Fruit fly (Drosophila melanogaster) whole organism, embryonic: Measurements from ENCODE around the gene CG5196.
A peak's percentile ranks its signal among the peaks of the same experiment; 100 is the strongest.

Experiments used
- Abd-B ChIP-seq: fragments of 200-800 bp; sonication (Bioruptor generic); optimal IDR thresholded peaks from 2 replicates; lab custom pipeline; 2018; ENCODE audit warnings: missing biosample characterization, mild to moderate bottlenecking, missing genetic modification characterization, moderate library complexity
- B-H2 ChIP-seq: fragments of 200-800 bp; sonication (Bioruptor generic); optimal IDR thresholded peaks from 2 replicates; lab custom pipeline; 2018; ENCODE audit warnings: missing biosample characterization, mild to moderate bottlenecking, missing genetic modification characterization
- CG12391 ChIP-seq: fragments of 200-800 bp; sonication (Bioruptor generic); optimal IDR thresholded peaks from 3 replicates; lab custom pipeline; 2018; ENCODE audit warnings: missing biosample characterization, mild to moderate bottlenecking, missing genetic modification characterization, moderate library complexity
- CG13424 ChIP-seq: fragments of 200-800 bp; sonication (Bioruptor generic); optimal IDR thresholded peaks from 2 replicates; lab custom pipeline; 2019; ENCODE audit warnings: missing biosample characterization, mild to moderate bottlenecking, missing genetic modification characterization, moderate library complexity
- CG13775 ChIP-seq: fragments of 200-800 bp; sonication (Bioruptor generic); optimal IDR thresholded peaks from 3 replicates; lab custom pipeline; 2017; ENCODE audit warnings: missing biosample characterization, mild to moderate bottlenecking, missing genetic modification characterization
- CG16813 ChIP-seq: fragments of 200-800 bp; sonication (Bioruptor generic); IDR thresholded peaks from 3 replicates; pipeline ENCODE4 v1.3.6; 2022; ENCODE audit warnings: missing biosample characterization, missing genetic modification characterization; ENCODE audit not compliant: partially characterized antibody
- CG17186 ChIP-seq: fragments of 200-800 bp; sonication (Bioruptor generic); optimal IDR thresholded peaks from 3 replicates; lab custom pipeline; 2017; ENCODE audit warnings: missing biosample characterization, missing genetic modification reagents, missing genetic modification characterization
- CG2202 ChIP-seq: fragments of 200-800 bp; sonication (Bioruptor generic); optimal IDR thresholded peaks from 2 replicates; lab custom pipeline; 2018; ENCODE audit warnings: missing biosample characterization, mild to moderate bottlenecking, missing genetic modification characterization
- CG2712 ChIP-seq: fragments of 200-800 bp; optimal IDR thresholded peaks from 3 replicates; lab custom pipeline; 2019; ENCODE audit warnings: missing biosample characterization, mild to moderate bottlenecking, missing genetic modification characterization, moderate library complexity
- CG2875 ChIP-seq: fragments of 200-800 bp; sonication (Bioruptor generic); optimal IDR thresholded peaks from 2 replicates; lab custom pipeline; 2017; ENCODE audit warnings: missing biosample characterization, mild to moderate bottlenecking, missing genetic modification characterization, missing genetic modification reagents
- CG3281 ChIP-seq: fragments of 200-800 bp; sonication (Bioruptor generic); optimal IDR thresholded peaks from 3 replicates; lab custom pipeline; 2017; ENCODE audit warnings: missing biosample characterization, mild to moderate bottlenecking, missing genetic modification characterization
- CG3995 ChIP-seq: fragments of 200-800 bp; sonication (Bioruptor generic); optimal IDR thresholded peaks from 3 replicates; lab custom pipeline; 2016; ENCODE audit warnings: missing biosample characterization, missing genetic modification characterization
- CG4617 ChIP-seq: fragments of 200-800 bp; sonication (Bioruptor generic); optimal IDR thresholded peaks from 3 replicates; lab custom pipeline; 2016; ENCODE audit warnings: missing biosample characterization, missing genetic modification characterization, borderline replicate concordance
- CG6654 ChIP-seq: fragments of 200-800 bp; sonication (Bioruptor generic); optimal IDR thresholded peaks from 2 replicates; lab custom pipeline; 2017; ENCODE audit warnings: missing biosample characterization, mild to moderate bottlenecking, missing genetic modification characterization
- CG6791 ChIP-seq: fragments of 200-800 bp; sonication (Bioruptor generic); IDR thresholded peaks from 3 replicates; pipeline ENCODE4 v1.3.6; 2022; ENCODE audit warnings: missing biosample characterization, missing genetic modification characterization; ENCODE audit not compliant: partially characterized antibody
- CG6854 ChIP-seq: fragments of 200-800 bp; sonication (Bioruptor generic); optimal IDR thresholded peaks from 3 replicates; lab custom pipeline; 2017; ENCODE audit warnings: missing biosample characterization, mild to moderate bottlenecking, missing genetic modification characterization
- CG7928 ChIP-seq: fragments of 200-800 bp; sonication (Bioruptor generic); optimal IDR thresholded peaks from 2 replicates; lab custom pipeline; 2017; ENCODE audit warnings: missing biosample characterization, mild to moderate bottlenecking, missing genetic modification characterization
- D19A ChIP-seq: fragments of 200-800 bp; optimal IDR thresholded peaks from 3 replicates; lab custom pipeline; 2019; ENCODE audit warnings: missing biosample characterization, mild to moderate bottlenecking, missing genetic modification characterization, moderate library complexity
- Dbx ChIP-seq: fragments of 200-800 bp; sonication (Bioruptor generic); IDR thresholded peaks from 3 replicates; pipeline ENCODE4 v1.3.6; 2022; ENCODE audit warnings: missing biosample characterization, missing genetic modification characterization
- Dref ChIP-seq: fragments of 200-800 bp; sonication (Bioruptor generic); IDR thresholded peaks from 2 replicates; pipeline ENCODE4 v1.3.6; 2022; ENCODE audit warnings: missing biosample characterization, missing genetic modification characterization
- E2f2 ChIP-seq: fragments of 200-800 bp; sonication (Bioruptor generic); IDR thresholded peaks from 2 replicates; pipeline ENCODE4 v1.3.6; 2022; ENCODE audit warnings: missing biosample characterization, missing genetic modification characterization
- Lhr ChIP-seq: fragments of 200-800 bp; sonication (Bioruptor generic); optimal IDR thresholded peaks from 3 replicates; lab custom pipeline; 2017; ENCODE audit warnings: mild to moderate bottlenecking, missing biosample characterization, missing genetic modification reagents, missing genetic modification characterization
- Nf-YC ChIP-seq: fragments of 200-800 bp; optimal IDR thresholded peaks from 3 replicates; lab custom pipeline; 2019; ENCODE audit warnings: missing biosample characterization, mild to moderate bottlenecking, missing genetic modification characterization, moderate library complexity
- PHDP ChIP-seq: fragments of 200-800 bp; sonication (Bioruptor generic); optimal IDR thresholded peaks from 3 replicates; lab custom pipeline; 2018; ENCODE audit warnings: missing biosample characterization, mild to moderate bottlenecking, missing genetic modification characterization, moderate library complexity
- Scr ChIP-seq: fragments of 200-800 bp; sonication (Bioruptor generic); IDR thresholded peaks from 2 replicates; pipeline ENCODE4 v1.3.6; 2022; ENCODE audit warnings: missing biosample characterization, missing genetic modification characterization; ENCODE audit not compliant: partially characterized antibody
- aop ChIP-seq: fragments of 200-800 bp; sonication (Bioruptor generic); IDR thresholded peaks from 2 replicates; pipeline ENCODE4 v1.3.6; 2022; ENCODE audit warnings: missing biosample characterization, missing genetic modification characterization
- bbx ChIP-seq: fragments of 200-800 bp; sonication (Bioruptor generic); IDR thresholded peaks from 2 replicates; pipeline ENCODE4 v1.3.6; 2022; ENCODE audit warnings: missing biosample characterization, missing genetic modification characterization; ENCODE audit not compliant: partially characterized antibody
- cas ChIP-seq: fragments of 200-800 bp; sonication (Bioruptor generic); IDR thresholded peaks from 2 replicates; pipeline ENCODE4 v1.3.6; 2022; ENCODE audit warnings: missing biosample characterization, missing genetic modification characterization
- chinmo ChIP-seq: fragments of 200-800 bp; sonication (Bioruptor generic); IDR thresholded peaks from 4 replicates; pipeline ENCODE4 v1.3.6; 2022; ENCODE audit warnings: missing biosample characterization, missing genetic modification characterization; ENCODE audit not compliant: partially characterized antibody
- chm ChIP-seq: fragments of 200-800 bp; sonication (Bioruptor generic); IDR thresholded peaks from 2 replicates; pipeline ENCODE4 v1.3.6; 2022; ENCODE audit warnings: missing biosample characterization, missing genetic modification characterization
- fu2 ChIP-seq: fragments of 200-800 bp; sonication (Bioruptor generic); optimal IDR thresholded peaks from 2 replicates; lab custom pipeline; 2016; ENCODE audit warnings: missing biosample characterization, missing genetic modification characterization
- gfzf ChIP-seq: fragments of 200-800 bp; sonication (Bioruptor generic); optimal IDR thresholded peaks from 2 replicates; lab custom pipeline; 2016; ENCODE audit warnings: missing biosample characterization, mild to moderate bottlenecking, missing genetic modification characterization, moderate library complexity
- gro ChIP-seq: fragments of 200-800 bp; sonication (Bioruptor generic); optimal IDR thresholded peaks from 2 replicates; lab custom pipeline; 2016; ENCODE audit warnings: missing biosample characterization, missing genetic modification characterization
- gsb-n ChIP-seq: fragments of 200-800 bp; sonication (Bioruptor generic); optimal IDR thresholded peaks from 3 replicates; lab custom pipeline; 2018; ENCODE audit warnings: missing biosample characterization, mild to moderate bottlenecking, missing genetic modification characterization
- inv ChIP-seq: fragments of 200-800 bp; sonication (Bioruptor generic); IDR thresholded peaks from 2 replicates; pipeline ENCODE4 v1.3.6; 2022; ENCODE audit warnings: missing biosample characterization, missing genetic modification characterization; ENCODE audit not compliant: partially characterized antibody
- kah ChIP-seq: fragments of 200-800 bp; sonication (Bioruptor generic); optimal IDR thresholded peaks from 2 replicates; lab custom pipeline; 2018; ENCODE audit warnings: missing biosample characterization, mild to moderate bottlenecking, missing genetic modification characterization
- knrl ChIP-seq: fragments of 200-800 bp; sonication (Bioruptor generic); IDR thresholded peaks from 3 replicates; pipeline ENCODE4 v1.3.6; 2022; ENCODE audit warnings: missing biosample characterization, missing genetic modification characterization; ENCODE audit not compliant: partially characterized antibody
- mld ChIP-seq: fragments of 200-800 bp; sonication (Bioruptor generic); IDR thresholded peaks from 3 replicates; pipeline ENCODE4 v1.3.6; 2022; ENCODE audit warnings: missing biosample characterization, missing genetic modification characterization; ENCODE audit not compliant: partially characterized antibody
- nerfin-1 ChIP-seq: fragments of 200-800 bp; sonication (Bioruptor generic); optimal IDR thresholded peaks from 3 replicates; lab custom pipeline; 2019; ENCODE audit warnings: missing biosample characterization, mild to moderate bottlenecking, missing genetic modification characterization, moderate library complexity
- pan ChIP-seq, 4 experiments: fragments of >200 bp in 3 of 4; fragments of 200-800 bp in 1 of 4; sonication (Bioruptor generic) in 1 of 4; optimal IDR thresholded peaks in 3 of 4; IDR thresholded peaks in 1 of 4; 2 replicates each; pipeline versions ENCODE4 v1.3.6 to Lab custom; 2017 to 2022; ENCODE audit warnings: missing biosample characterization in 2 of 4, missing genetic modification characterization in 2 of 4, mixed read lengths in 1 of 4
- pb ChIP-seq: fragments of 200-800 bp; sonication (Bioruptor generic); optimal IDR thresholded peaks from 3 replicates; lab custom pipeline; 2016; ENCODE audit warnings: missing biosample characterization, missing genetic modification characterization
- pum ChIP-seq: fragments of 200-800 bp; sonication (Bioruptor generic); optimal IDR thresholded peaks from 2 replicates; lab custom pipeline; 2016; ENCODE audit warnings: missing biosample characterization, missing genetic modification characterization
- row ChIP-seq: fragments of 200-800 bp; sonication (Bioruptor generic); IDR thresholded peaks from 3 replicates; pipeline ENCODE4 v1.3.6; 2022; ENCODE audit warnings: missing biosample characterization, missing genetic modification characterization
- sd ChIP-seq: fragments of 200-800 bp; sonication (Bioruptor generic); optimal IDR thresholded peaks from 3 replicates; lab custom pipeline; 2018; ENCODE audit warnings: missing biosample characterization, mild to moderate bottlenecking, missing genetic modification characterization, moderate library complexity
- slp2 ChIP-seq: fragments of 200-800 bp; sonication (Bioruptor generic); optimal IDR thresholded peaks from 2 replicates; lab custom pipeline; 2016; ENCODE audit warnings: missing biosample characterization, missing genetic modification characterization
- so ChIP-seq: fragments of 200-800 bp; sonication (Bioruptor generic); IDR thresholded peaks from 3 replicates; pipeline ENCODE4 v1.3.6; 2022; ENCODE audit warnings: missing biosample characterization, missing genetic modification characterization
- sr ChIP-seq: fragments of 200-800 bp; sonication (Bioruptor generic); IDR thresholded peaks from 3 replicates; pipeline ENCODE4 v1.3.6; 2022; ENCODE audit warnings: missing biosample characterization, missing genetic modification characterization
- unpg ChIP-seq: fragments of 200-800 bp; sonication (Bioruptor generic); optimal IDR thresholded peaks from 3 replicates; lab custom pipeline; 2018; ENCODE audit warnings: missing biosample characterization, mild to moderate bottlenecking, missing genetic modification characterization, moderate library complexity
- zf30C ChIP-seq: fragments of 200-800 bp; sonication (Bioruptor generic); optimal IDR thresholded peaks from 3 replicates; lab custom pipeline; 2018; ENCODE audit warnings: missing biosample characterization, mild to moderate bottlenecking, missing genetic modification characterization

The CG5196 gene

dm6 chr3R:12408160-12408559, at the start of gene CG5196 (continued):
- no peak for TF ChIP-seq pan (optimal IDR thresholded peaks at IDR 0.05; lab: Kevin White, UChicago)
- no peak for TF ChIP-seq pan (GFP tag; optimal IDR thresholded peaks at IDR 0.05 in 1 of 2, IDR thresholded peaks at IDR 0.05 in 1 of 2)
- TF ChIP-seq D19A: peak; percentile 1
- peak; percentile 49 for TF ChIP-seq Lhr (GFP tag; lab: Kevin White, UChicago)
- TF ChIP-seq Dref (GFP tag; lab: Robert Waterston, UW): peak; percentile 93
- TF ChIP-seq Abd-B (GFP tag; lab: Kevin White, UChicago): peak; percentile 43
- TF ChIP-seq sd: peak; percentile 30
- peak; percentile 17 for TF ChIP-seq kah (GFP tag; lab: Kevin White, UChicago)
- TF ChIP-seq aop (GFP tag; lab: Robert Waterston, UW): no peak
- TF ChIP-seq CG6791 (GFP tag; lab: Robert Waterston, UW): peak; percentile 79
- peak; percentile 51 for TF ChIP-seq B-H2 (GFP tag; lab: Kevin White, UChicago)
- TF ChIP-seq fu2: no peak
- peak; percentile 95 for TF ChIP-seq CG6654 (GFP tag; lab: Kevin White, UChicago)
- no peak for TF ChIP-seq CG3281 (GFP tag; lab: Kevin White, UChicago)
- peak; percentile 26 for TF ChIP-seq pb (GFP tag; lab: Kevin White, UChicago)
- TF ChIP-seq CG12391 (tag; lab: Kevin White, UChicago): peak; percentile 35
- TF ChIP-seq CG4617 (GFP tag; lab: Kevin White, UChicago): peak; percentile 55
- TF ChIP-seq CG16813 (GFP tag; lab: Robert Waterston, UW): peak; percentile 52; the same call in 2 of the 3 replicates
- peak; percentile 12 for TF ChIP-seq unpg (GFP tag; lab: Kevin White, UChicago)
- 0 out of 3 replicates have a peak, but pooled peaks have one; percentile 25 for TF ChIP-seq so (GFP tag; lab: Robert Waterston, UW)
- peak; percentile 32 for TF ChIP-seq gro (GFP tag; lab: Kevin White, UChicago)
- TF ChIP-seq row (GFP tag; lab: Robert Waterston, UW): peak; percentile 74
- TF ChIP-seq mld (GFP tag; lab: Robert Waterston, UW): peak; percentile 58; the same call in 2 of the 3 replicates
- no peak for TF ChIP-seq slp2 (GFP tag; lab: Kevin White, UChicago)
- TF ChIP-seq CG2875 (GFP tag; lab: Kevin White, UChicago): no peak
- peak; percentile 33 for TF ChIP-seq nerfin-1 (tag; lab: Kevin White, UChicago)
- no peak for TF ChIP-seq zf30C (GFP tag; lab: Kevin White, UChicago)
- peak; percentile 7 for TF ChIP-seq CG7928
- peak; percentile 31 for TF ChIP-seq Nf-YC (tag; lab: Kevin White, UChicago)
- peak; percentile 43; the same call in 1 of the 2 replicates for TF ChIP-seq chm
- TF ChIP-seq Scr (GFP tag; lab: Robert Waterston, UW): peak; percentile 65
- TF ChIP-seq CG2712: peak; percentile 48
- TF ChIP-seq CG13775 (GFP tag; lab: Kevin White, UChicago): no peak
- peak; percentile 16 for TF ChIP-seq CG13424 (tag; lab: Kevin White, UChicago)
- peak; percentile 77 for TF ChIP-seq bbx
- no peak for TF ChIP-seq pum (GFP tag; lab: Kevin White, UChicago)
- TF ChIP-seq CG6854 (GFP tag; lab: Kevin White, UChicago): peak; percentile 36
- no peak for TF ChIP-seq Dbx
- TF ChIP-seq E2f2 (GFP tag; lab: Robert Waterston, UW): peak; percentile 87
- TF ChIP-seq cas (GFP tag; lab: Robert Waterston, UW): no peak
- TF ChIP-seq PHDP (tag; lab: Kevin White, UChicago): peak; percentile 40
- peak; percentile 67; the same call in 1 of the 4 replicates for TF ChIP-seq chinmo (GFP tag; lab: Robert Waterston, UW)
- no peak for TF ChIP-seq CG2202
- TF ChIP-seq CG17186: peak; percentile 49
- TF ChIP-seq gsb-n: peak; percentile 20
- TF ChIP-seq sr (GFP tag; lab: Robert Waterston, UW): no peak
- peak; percentile 78 for TF ChIP-seq CG3995 (GFP tag; lab: Kevin White, UChicago)
- TF ChIP-seq knrl (GFP tag; lab: Robert Waterston, UW): peak; percentile 66
- peak; percentile 51; the same call in 1 of the 2 replicates for TF ChIP-seq inv (GFP tag; lab: Robert Waterston, UW)
- peak; percentile 75 for TF ChIP-seq gfzf (GFP tag; lab: Kevin White, UChicago)
